Fruit fly (Drosophila melanogaster) whole organism, prepupa: ENCODE results near the gene smo.

Experiments
- Blimp-1 ChIP-seq: fragments of 200-800 bp; sonication (Bioruptor generic); optimal IDR thresholded peaks from 3 replicates; lab custom pipeline; 2017; ENCODE audit warnings: missing biosample characterization, missing genetic modification characterization, mild to moderate bottlenecking, moderate library complexity, missing genetic modification reagents
- CG10631 ChIP-seq: fragments of 200-800 bp; sonication (Bioruptor generic); optimal IDR thresholded peaks from 2 replicates; lab custom pipeline; 2016; ENCODE audit warnings: missing biosample characterization, missing genetic modification characterization
- CG11294 ChIP-seq: fragments of 200-800 bp; sonication (Bioruptor generic); IDR thresholded peaks from 2 replicates; pipeline ENCODE4 v1.3.6; 2022; ENCODE audit warnings: missing biosample characterization, missing genetic modification characterization
- CG11902 ChIP-seq: fragments of 200-800 bp; sonication (Bioruptor generic); optimal IDR thresholded peaks from 3 replicates; lab custom pipeline; 2016; ENCODE audit warnings: missing biosample characterization, missing genetic modification characterization
- CG31627 ChIP-seq: fragments of 200-800 bp; sonication (Bioruptor generic); optimal IDR thresholded peaks from 3 replicates; lab custom pipeline; 2016; ENCODE audit warnings: missing biosample characterization, missing genetic modification characterization
- CG32006 ChIP-seq: fragments of 200-800 bp; sonication (Bioruptor generic); optimal IDR thresholded peaks from 3 replicates; lab custom pipeline; 2017; ENCODE audit warnings: missing biosample characterization, mild to moderate bottlenecking, missing genetic modification characterization
- CG34406 ChIP-seq: fragments of 200-800 bp; sonication (Bioruptor generic); optimal IDR thresholded peaks from 3 replicates; lab custom pipeline; 2016; ENCODE audit warnings: missing biosample characterization, missing genetic modification characterization
- CG4318 ChIP-seq: fragments of 200-800 bp; sonication (Bioruptor generic); optimal IDR thresholded peaks from 3 replicates; lab custom pipeline; 2017; ENCODE audit warnings: missing biosample characterization, mild to moderate bottlenecking, missing genetic modification characterization
- CG6276 ChIP-seq: fragments of 200-800 bp; sonication (Bioruptor generic); optimal IDR thresholded peaks from 2 replicates; lab custom pipeline; 2017; ENCODE audit warnings: missing biosample characterization, mild to moderate bottlenecking, missing genetic modification characterization
- CG6854 ChIP-seq: fragments of 200-800 bp; sonication (Bioruptor generic); optimal IDR thresholded peaks from 2 replicates; lab custom pipeline; 2017; ENCODE audit warnings: missing biosample characterization, mild to moderate bottlenecking, missing genetic modification characterization
- CG7368 ChIP-seq: fragments of 200-800 bp; sonication (Bioruptor generic); optimal IDR thresholded peaks from 3 replicates; lab custom pipeline; 2016; ENCODE audit warnings: missing biosample characterization, missing genetic modification characterization
- CG8119 ChIP-seq: fragments of 200-800 bp; sonication (Bioruptor generic); IDR thresholded peaks from 3 replicates; pipeline ENCODE4 v1.3.6; 2022; ENCODE audit warnings: missing biosample characterization, missing genetic modification characterization
- Ets21C ChIP-seq: fragments of 200-800 bp; sonication (Bioruptor generic); optimal IDR thresholded peaks from 3 replicates; lab custom pipeline; 2016; ENCODE audit warnings: missing biosample characterization, missing genetic modification characterization
- Ets96B ChIP-seq: fragments of 200-800 bp; optimal IDR thresholded peaks from 2 replicates; lab custom pipeline; 2019; ENCODE audit warnings: missing biosample characterization, mild to moderate bottlenecking, missing genetic modification characterization, moderate library complexity
- Hr38 ChIP-seq: sonication (Bioruptor generic); optimal IDR thresholded peaks from 2 replicates; lab custom pipeline; 2016; ENCODE audit warnings: missing biosample characterization, missing genetic modification characterization
- Hr39 ChIP-seq: fragments of 200-800 bp; sonication (Bioruptor generic); optimal IDR thresholded peaks from 2 replicates; lab custom pipeline; 2016; ENCODE audit warnings: missing biosample characterization, missing genetic modification characterization
- Hr4 ChIP-seq: fragments of 200-800 bp; sonication (Bioruptor generic); optimal IDR thresholded peaks from 3 replicates; lab custom pipeline; 2016; ENCODE audit warnings: missing biosample characterization, missing genetic modification characterization
- Lpt ChIP-seq: fragments of 200-800 bp; sonication (Bioruptor generic); optimal IDR thresholded peaks from 3 replicates; lab custom pipeline; 2016; ENCODE audit warnings: missing biosample characterization, missing genetic modification characterization
- Smox ChIP-seq: fragments of 200-800 bp; sonication (Bioruptor generic); optimal IDR thresholded peaks from 3 replicates; lab custom pipeline; 2016; ENCODE audit warnings: missing biosample characterization, missing genetic modification characterization
- Sox102F ChIP-seq: fragments of 200-800 bp; sonication (Bioruptor generic); optimal IDR thresholded peaks from 2 replicates; lab custom pipeline; 2016; ENCODE audit warnings: missing biosample characterization, mild to moderate bottlenecking, missing genetic modification characterization
- Sox15 ChIP-seq: fragments of 200-800 bp; sonication (Bioruptor generic); optimal IDR thresholded peaks from 3 replicates; lab custom pipeline; 2016; ENCODE audit warnings: missing biosample characterization, missing genetic modification characterization
- achi ChIP-seq: fragments of 200-800 bp; sonication (Bioruptor generic); optimal IDR thresholded peaks from 3 replicates; lab custom pipeline; 2016; ENCODE audit warnings: missing biosample characterization, missing genetic modification characterization
- cyc ChIP-seq: fragments of 200-800 bp; sonication (Bioruptor generic); optimal IDR thresholded peaks from 3 replicates; lab custom pipeline; 2016; ENCODE audit warnings: missing biosample characterization, missing genetic modification characterization
- dac ChIP-seq: fragments of 200-800 bp; sonication (Bioruptor generic); optimal IDR thresholded peaks from 2 replicates; lab custom pipeline; 2017; ENCODE audit warnings: missing biosample characterization, mild to moderate bottlenecking, missing genetic modification characterization
- dsx ChIP-seq: fragments of 200-800 bp; optimal IDR thresholded peaks from 3 replicates; lab custom pipeline; 2019; ENCODE audit warnings: missing biosample characterization, mild to moderate bottlenecking, missing genetic modification characterization, moderate library complexity; ENCODE audit not compliant: poor library complexity, severe bottlenecking
- eg ChIP-seq: fragments of 200-800 bp; sonication (Bioruptor generic); IDR thresholded peaks from 3 replicates; pipeline ENCODE4 v1.3.6; 2022; ENCODE audit warnings: missing biosample characterization, missing genetic modification characterization
- esn ChIP-seq: fragments of 200-800 bp; sonication (Bioruptor generic); optimal IDR thresholded peaks from 2 replicates; lab custom pipeline; 2016; ENCODE audit warnings: missing biosample characterization, mild to moderate bottlenecking, missing genetic modification characterization, moderate library complexity
- fd85E ChIP-seq: fragments of 200-800 bp; sonication (Bioruptor generic); optimal IDR thresholded peaks from 3 replicates; lab custom pipeline; 2016; ENCODE audit warnings: missing biosample characterization, missing genetic modification characterization
- fkh ChIP-seq: fragments of 200-800 bp; sonication (Bioruptor generic); optimal IDR thresholded peaks from 3 replicates; lab custom pipeline; 2017; ENCODE audit warnings: missing biosample characterization, mild to moderate bottlenecking, missing genetic modification characterization, moderate library complexity
- lz ChIP-seq: fragments of 200-800 bp; sonication (Bioruptor generic); optimal IDR thresholded peaks from 3 replicates; lab custom pipeline; 2016; ENCODE audit warnings: missing biosample characterization, missing genetic modification characterization
- pdm3 ChIP-seq: fragments of 200-800 bp; sonication (Bioruptor generic); optimal IDR thresholded peaks from 3 replicates; lab custom pipeline; 2016; ENCODE audit warnings: missing biosample characterization, missing genetic modification characterization
- spab ChIP-seq: fragments of 200-800 bp; sonication (Bioruptor generic); optimal IDR thresholded peaks from 2 replicates; lab custom pipeline; 2017; ENCODE audit warnings: missing biosample characterization, mild to moderate bottlenecking, missing genetic modification characterization, missing genetic modification reagents
- svp ChIP-seq: fragments of 200-800 bp; sonication (Bioruptor generic); peaks from one replicate; lab custom pipeline; 2016; ENCODE audit warnings: missing biosample characterization, missing genetic modification characterization
- topi ChIP-seq: fragments of 200-800 bp; sonication (Bioruptor generic); optimal IDR thresholded peaks from 3 replicates; lab custom pipeline; 2016; ENCODE audit warnings: missing biosample characterization, missing genetic modification characterization
- vri ChIP-seq: fragments of 200-800 bp; sonication (Bioruptor generic); optimal IDR thresholded peaks from 3 replicates; lab custom pipeline; 2016; ENCODE audit warnings: missing biosample characterization, mild to moderate bottlenecking, missing genetic modification characterization

The smo gene

dm6 chr2L:277122-277671 lies at the start of gene smo:
smo (plus strand) TSS chr2L:277582.
- TF ChIP-seq esn (GFP tag; lab: Kevin White, UChicago): peak; percentile 35
- peak; percentile 10 for TF ChIP-seq lz
- no peak for TF ChIP-seq topi
- no peak for TF ChIP-seq CG34406 (GFP tag; lab: Kevin White, UChicago)
- peak; percentile 47 for TF ChIP-seq CG31627 (GFP tag; lab: Kevin White, UChicago)
- peak; percentile 95 for TF ChIP-seq fkh
- no peak for TF ChIP-seq Hr39 (GFP tag; lab: Kevin White, UChicago)
- TF ChIP-seq cyc (GFP tag; lab: Kevin White, UChicago): peak; percentile 22
- TF ChIP-seq, all 60 proteins: peak for 5

dm6 chr2L:228246-228645 lies 49.1 kb upstream of the smo start:
- TF ChIP-seq svp (GFP tag; lab: Kevin White, UChicago): peak; percentile 95
- no peak for TF ChIP-seq achi (GFP tag; lab: Kevin White, UChicago)

dm6 chr2L:232187-232586 lies 45.2 kb upstream of the smo start, which contains the start of gene CG13693:
CG13693 (plus strand) TSS chr2L:232487.
- TF ChIP-seq Hr38 (GFP tag; lab: Kevin White, UChicago) (no peak), spab (GFP tag; lab: Kevin White, UChicago) (no peak), CG32006 (GFP tag; lab: Kevin White, UChicago) (no peak), CG10631 (GFP tag; lab: Kevin White, UChicago) (no peak), CG11294 (GFP tag; lab: Robert Waterston, UW) (no peak), esn (GFP tag; lab: Kevin White, UChicago) (no peak), CG11902 (GFP tag; lab: Kevin White, UChicago) (no peak), CG6854 (GFP tag; lab: Kevin White, UChicago) (no peak), CG31627 (GFP tag; lab: Kevin White, UChicago) (no peak), CG6276 (no peak), eg (GFP tag; lab: Robert Waterston, UW) (no peak), pdm3 (GFP tag; lab: Kevin White, UChicago) (no peak), CG4318 (no peak), CG8119 (GFP tag; lab: Robert Waterston, UW) (no peak)

- TF ChIP-seq CG11902 (GFP tag; lab: Kevin White, UChicago) (no peak), fd85E (no peak), Hr4 (no peak), CG7368 (GFP tag; lab: Kevin White, UChicago) (no peak), spab (GFP tag; lab: Kevin White, UChicago) (no peak), Ets96B (tag; lab: Kevin White, UChicago) (no peak), CG6276 (no peak), CG32006 (GFP tag; lab: Kevin White, UChicago) (no peak)
These were observed 37.1 kb upstream of the smo start for dm6 chr2L:240176-240769.

- no peak for TF ChIP-seq vri
- TF ChIP-seq fd85E: no peak
- TF ChIP-seq Blimp-1 (GFP tag; lab: Kevin White, UChicago): no peak
- TF ChIP-seq achi (GFP tag; lab: Kevin White, UChicago): no peak
- no peak for TF ChIP-seq Ets21C (GFP tag; lab: Kevin White, UChicago)
- TF ChIP-seq Lpt (GFP tag; lab: Kevin White, UChicago): no peak
- no peak for TF ChIP-seq Sox15 (GFP tag; lab: Kevin White, UChicago)
- no peak for TF ChIP-seq Sox102F (GFP tag; lab: Kevin White, UChicago)
- no peak for TF ChIP-seq topi
- TF ChIP-seq dsx: no peak
- no peak for TF ChIP-seq Smox (GFP tag; lab: Kevin White, UChicago)
- TF ChIP-seq dac (GFP tag; lab: Kevin White, UChicago): no peak
These were observed 36.0 kb upstream of the smo start for dm6 chr2L:241415-241814.
